Worm (Caenorhabditis elegans): ENCODE measurements around the gene M7.12.

Gene M7.12

DNA sequence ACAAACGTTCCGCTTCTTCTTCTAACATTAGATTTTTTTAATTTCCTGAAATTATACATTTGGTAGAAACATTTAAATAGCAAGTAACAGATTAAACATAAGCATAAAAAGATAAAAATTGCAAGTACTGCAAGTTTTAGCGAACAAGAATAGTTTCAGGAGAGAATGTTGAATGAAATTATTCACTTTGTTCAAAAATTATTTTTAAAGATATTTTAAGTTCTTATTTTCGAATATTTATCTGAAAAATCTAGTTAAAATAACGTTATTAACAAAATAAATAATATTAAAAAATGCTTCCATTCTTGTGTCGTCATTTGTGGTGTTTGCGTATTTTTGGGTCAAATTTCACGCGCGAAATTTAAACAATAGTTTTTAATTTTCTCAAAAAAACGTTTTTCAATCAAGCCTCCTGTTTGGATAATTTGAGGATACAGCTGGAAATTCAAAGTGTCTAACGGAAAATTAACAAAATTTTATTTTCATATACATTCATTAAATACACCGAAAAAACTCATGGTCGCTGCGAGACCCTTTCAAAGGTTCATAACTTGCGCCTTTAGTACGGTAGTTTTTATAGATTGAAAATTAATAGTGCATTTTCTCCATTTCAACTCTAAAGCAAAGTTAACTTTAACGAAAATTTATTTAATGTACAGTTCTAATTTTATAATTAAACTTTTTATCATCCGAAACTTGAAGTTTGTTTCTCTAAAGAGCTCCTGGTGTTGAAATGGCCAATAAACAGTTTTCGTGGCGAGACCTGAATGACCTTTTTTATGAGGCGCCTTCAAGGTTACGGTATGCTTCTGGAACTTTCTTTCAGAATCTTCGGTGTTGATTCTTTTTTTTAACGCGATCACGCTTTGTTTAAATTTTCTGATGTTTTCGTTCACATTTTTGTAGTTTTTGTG is 44.8 kb upstream of the M7.12 start, which contains the start of gene skih-2:
TSS of gene skih-2 (minus strand) at position 51 of the 914 bp plus-strand sequence.
- TF ChIP-seq ces-1 (GFP tag; optimal IDR thresholded peaks at IDR 0.05) (peak; percentile 89), nhr-237 (tag; optimal IDR thresholded peaks at IDR 0.05) (peak; percentile 27), unc-39 (tag; optimal IDR thresholded peaks at IDR 0.05) (peak; percentile 64), sptf-1 (tag; optimal IDR thresholded peaks at IDR 0.05) (no peak), mep-1 (tag; optimal IDR thresholded peaks at IDR 0.05) (peak; percentile 32), pha-4 (tag; optimal IDR thresholded peaks at IDR 0.05) (peak; percentile 26), lin-32 (GFP tag; optimal IDR thresholded peaks at IDR 0.05) (no peak), lsy-2 (tag; optimal IDR thresholded peaks at IDR 0.05) (peak; percentile 65), lin-13 (tag; optimal IDR thresholded peaks at IDR 0.05) (no peak)

DNA sequence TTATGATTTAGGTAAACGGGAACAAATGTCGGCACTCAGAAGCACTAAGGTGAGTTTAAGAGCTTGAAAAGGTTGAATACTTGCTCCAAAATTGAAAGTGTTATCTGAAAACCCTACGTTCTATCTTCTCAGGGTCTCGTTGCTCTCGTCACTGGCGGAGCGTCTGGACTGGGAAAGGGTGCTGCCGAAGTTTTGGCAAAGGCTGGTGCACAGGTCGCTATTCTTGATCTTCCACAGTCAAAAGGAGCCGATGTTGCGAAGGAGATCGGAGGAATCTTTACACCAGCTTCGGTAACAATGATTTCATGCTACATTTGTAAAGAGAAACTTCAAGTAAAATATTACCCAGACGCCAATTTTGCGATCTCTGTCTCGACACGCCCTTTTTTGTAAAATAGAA is 33.5 kb upstream of the M7.12 start, which contains the start of gene ard-1:
TSS of gene ard-1 (plus strand) at position 12 of the 400 bp plus-strand sequence.
- no peak for TF ChIP-seq ztf-11 (tag; optimal IDR thresholded peaks at IDR 0.05)
- no peak for TF ChIP-seq flh-1 (GFP tag; optimal IDR thresholded peaks at IDR 0.05)
- TF ChIP-seq nhr-2 (tag; optimal IDR thresholded peaks at IDR 0.05): no peak
- TF ChIP-seq pha-4 (tag; optimal IDR thresholded peaks at IDR 0.05): no peak
- no peak for TF ChIP-seq mls-2 (tag; optimal IDR thresholded peaks at IDR 0.05)
- no peak for TF ChIP-seq lsy-2 (tag; optimal IDR thresholded peaks at IDR 0.05)
- TF ChIP-seq hlh-1 (tag; optimal IDR thresholded peaks at IDR 0.05): no peak
- TF ChIP-seq M03D4.4 (tag; optimal IDR thresholded peaks at IDR 0.05): no peak
- no peak for TF ChIP-seq snpc-4 (tag; optimal IDR thresholded peaks at IDR 0.05)
- no peak for TF ChIP-seq ham-2 (GFP tag; optimal IDR thresholded peaks at IDR 0.05)
- TF ChIP-seq sem-2 (GFP tag; optimal IDR thresholded peaks at IDR 0.05): no peak
- TF ChIP-seq ces-1 (GFP tag; optimal IDR thresholded peaks at IDR 0.05): no peak
- TF ChIP-seq nhr-237 (tag; optimal IDR thresholded peaks at IDR 0.05): no peak
- no peak for TF ChIP-seq nhr-76 (tag; optimal IDR thresholded peaks at IDR 0.05)
- TF ChIP-seq lin-13 (tag; optimal IDR thresholded peaks at IDR 0.05): no peak

DNA sequence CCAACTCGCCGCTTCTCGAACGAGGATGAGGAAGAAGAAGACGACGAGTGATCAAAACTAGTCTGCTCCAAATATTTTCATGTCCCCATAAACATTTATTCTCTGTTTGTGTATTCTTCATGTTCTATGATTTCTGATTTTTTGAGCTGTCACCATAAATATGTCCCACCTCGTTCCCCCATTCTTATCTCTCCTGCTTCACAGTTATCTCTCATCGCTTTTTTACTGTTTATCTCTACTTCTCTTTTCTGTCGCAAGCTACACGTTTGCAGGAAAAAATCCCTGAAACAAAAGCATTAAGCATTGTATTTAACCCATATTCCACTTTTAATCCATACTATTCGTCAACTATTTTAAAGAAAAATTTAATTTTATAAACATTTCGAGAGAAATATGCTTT is 33.0 kb upstream of the M7.12 start:
- TF ChIP-seq mab-5 (tag; optimal IDR thresholded peaks at IDR 0.05): no peak
- no peak for TF ChIP-seq cnd-1 (tag; optimal IDR thresholded peaks at IDR 0.05)
- no peak for TF ChIP-seq lin-13 (tag; optimal IDR thresholded peaks at IDR 0.05)
- TF ChIP-seq ztf-11 (tag; optimal IDR thresholded peaks at IDR 0.05): no peak
- TF ChIP-seq elt-3 (tag; optimal IDR thresholded peaks at IDR 0.05): no peak
- no peak for TF ChIP-seq unc-120 (tag; optimal IDR thresholded peaks at IDR 0.05; ENCODE audit: poor library complexity, severe bottlenecking)
- no peak for TF ChIP-seq blmp-1 (tag; optimal IDR thresholded peaks at IDR 0.05)

DNA sequence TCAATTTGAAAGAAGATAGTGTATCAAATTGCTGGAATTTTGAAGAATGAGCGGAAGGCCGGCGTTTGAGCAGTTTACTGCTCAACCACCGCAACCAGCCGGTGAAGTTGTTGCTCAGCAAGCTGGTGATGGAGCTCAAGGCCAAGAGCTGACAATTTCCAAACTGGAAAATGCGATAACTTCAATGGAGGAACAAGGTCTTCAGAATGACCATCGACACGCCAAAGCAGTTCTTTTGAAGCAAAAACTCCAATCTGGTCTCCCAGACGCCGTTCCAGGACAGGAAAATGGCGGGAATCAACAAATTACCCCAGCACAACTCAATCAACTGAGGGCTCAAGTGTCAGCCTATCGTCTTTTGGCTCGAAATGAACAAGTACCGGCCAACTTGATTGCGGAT is 28.2 kb upstream of the M7.12 start:
- TF ChIP-seq unc-62 (GFP tag; optimal IDR thresholded peaks at IDR 0.05) (no peak), mep-1 (tag; optimal IDR thresholded peaks at IDR 0.05) (no peak), pha-4 (tag; optimal IDR thresholded peaks at IDR 0.05) (no peak), nhr-28 (tag; optimal IDR thresholded peaks at IDR 0.05) (no peak), nhr-2 (tag; optimal IDR thresholded peaks at IDR 0.05) (no peak), ztf-11 (tag; optimal IDR thresholded peaks at IDR 0.05) (no peak), M03D4.4 (tag; optimal IDR thresholded peaks at IDR 0.05) (no peak), ceh-43 (GFP tag; optimal IDR thresholded peaks at IDR 0.05) (no peak), sptf-1 (tag; optimal IDR thresholded peaks at IDR 0.05) (no peak), unc-120 (tag; optimal IDR thresholded peaks at IDR 0.05; ENCODE audit: poor library complexity, severe bottlenecking) (no peak), ham-2 (GFP tag; optimal IDR thresholded peaks at IDR 0.05) (no peak)

DNA sequence TGAATTAATAATTGTTTCAGACTA is 28.0 kb upstream of the M7.12 start, which contains the start of gene swsn-4:
TSS of gene swsn-4 (plus strand) at position 21 of the 24 bp plus-strand sequence.
- TF ChIP-seq hlh-1 (tag; optimal IDR thresholded peaks at IDR 0.05) (no peak), mls-2 (tag; optimal IDR thresholded peaks at IDR 0.05) (no peak), sptf-1 (tag; optimal IDR thresholded peaks at IDR 0.05) (no peak), unc-62 (GFP tag; optimal IDR thresholded peaks at IDR 0.05) (no peak), ceh-83 (GFP tag; optimal IDR thresholded peaks at IDR 0.05) (no peak), bed-3 (GFP tag; optimal IDR thresholded peaks at IDR 0.05) (no peak), cnd-1 (tag; optimal IDR thresholded peaks at IDR 0.05) (no peak), elt-3 (tag; optimal IDR thresholded peaks at IDR 0.05) (no peak), flh-1 (GFP tag; optimal IDR thresholded peaks at IDR 0.05) (no peak), pha-4 (tag; optimal IDR thresholded peaks at IDR 0.05) (no peak), ztf-11 (tag; optimal IDR thresholded peaks at IDR 0.05) (no peak), zip-8 (tag; optimal IDR thresholded peaks at IDR 0.05) (no peak), nhr-28 (tag; optimal IDR thresholded peaks at IDR 0.05) (no peak), mep-1 (tag; optimal IDR thresholded peaks at IDR 0.05) (no peak), ceh-39 (tag; optimal IDR thresholded peaks at IDR 0.05) (no peak), nhr-2 (tag; optimal IDR thresholded peaks at IDR 0.05) (no peak), nhr-237 (tag; optimal IDR thresholded peaks at IDR 0.05) (no peak), mab-5 (tag; optimal IDR thresholded peaks at IDR 0.05) (no peak)

Data from whole organism, mixed stage, embryonic.